Fruit fly (Drosophila melanogaster) whole organism, embryonic: ENCODE data around the gene CG6569.

Experiments used
- Bgb ChIP-seq: fragments of 200-800 bp; sonication (Bioruptor generic); IDR thresholded peaks from 2 replicates; pipeline ENCODE4 v1.3.6; 2022; ENCODE audit warnings: missing biosample characterization, missing genetic modification characterization; ENCODE audit not compliant: partially characterized antibody
- CG2120 ChIP-seq: fragments of 200-800 bp; sonication (Bioruptor generic); optimal IDR thresholded peaks from 3 replicates; lab custom pipeline; 2016; ENCODE audit warnings: missing biosample characterization, missing genetic modification characterization
- Tbp ChIP-seq: fragments of >200 bp; optimal IDR thresholded peaks from 2 replicates; lab custom pipeline; 2018; ENCODE audit warnings: missing biosample characterization, missing genetic modification characterization
- hth ChIP-seq: fragments of >200 bp; optimal IDR thresholded peaks from 2 replicates; lab custom pipeline; 2017; ENCODE audit warnings: inconsistent platforms
- pan ChIP-seq, 4 experiments: fragments of >200 bp in 3 of 4; fragments of 200-800 bp in 1 of 4; sonication (Bioruptor generic) in 1 of 4; optimal IDR thresholded peaks in 3 of 4; IDR thresholded peaks in 1 of 4; 2 replicates each; pipeline versions ENCODE4 v1.3.6 to Lab custom; 2017 to 2022; ENCODE audit warnings: missing biosample characterization in 2 of 4, missing genetic modification characterization in 2 of 4, mixed read lengths in 1 of 4
- shn ChIP-seq: fragments of 200-800 bp; sonication (Bioruptor generic); optimal IDR thresholded peaks from 3 replicates; lab custom pipeline; 2016; ENCODE audit warnings: missing biosample characterization, missing genetic modification characterization

DNA sequence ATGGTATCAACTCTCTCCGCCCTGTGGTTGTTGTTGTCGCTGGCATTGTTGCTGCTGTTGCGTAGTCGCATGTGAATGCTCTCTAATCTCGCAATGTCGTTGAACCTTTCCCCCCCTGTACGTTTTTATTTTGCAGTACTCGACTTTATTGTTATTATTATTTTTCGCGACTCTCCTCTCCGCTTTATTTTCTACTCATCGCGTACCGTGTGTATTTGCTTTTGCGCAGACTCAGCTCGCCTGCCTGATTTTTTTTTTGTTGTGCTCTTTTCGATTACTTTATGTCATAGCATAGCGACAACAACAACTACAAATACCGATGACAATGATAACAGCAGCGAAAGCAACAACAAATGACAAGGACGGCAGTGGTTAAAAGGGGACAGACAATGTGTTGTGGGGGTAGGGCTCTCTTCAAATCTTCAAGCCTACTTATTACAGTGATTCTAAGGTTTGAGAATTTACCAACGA, 38.2 kb downstream of the CG6569 start:
- TF ChIP-seq CG2120 (GFP tag; lab: Kevin White, UChicago): no peak
- no peak for TF ChIP-seq Bgb (GFP tag; lab: Robert Waterston, UW)
- no peak for TF ChIP-seq shn (GFP tag; lab: Kevin White, UChicago)
- no peak for TF ChIP-seq hth (lab: Kevin White, UChicago)
- TF ChIP-seq Tbp: no peak
- TF ChIP-seq pan (optimal IDR thresholded peaks at IDR 0.05; lab: Kevin White, UChicago): no peak
- no peak for TF ChIP-seq pan (GFP tag; optimal IDR thresholded peaks at IDR 0.05 in 1 of 2, IDR thresholded peaks at IDR 0.05 in 1 of 2)
